Fruit fly (Drosophila melanogaster): ENCODE data around the gene CG14968.

DNA sequence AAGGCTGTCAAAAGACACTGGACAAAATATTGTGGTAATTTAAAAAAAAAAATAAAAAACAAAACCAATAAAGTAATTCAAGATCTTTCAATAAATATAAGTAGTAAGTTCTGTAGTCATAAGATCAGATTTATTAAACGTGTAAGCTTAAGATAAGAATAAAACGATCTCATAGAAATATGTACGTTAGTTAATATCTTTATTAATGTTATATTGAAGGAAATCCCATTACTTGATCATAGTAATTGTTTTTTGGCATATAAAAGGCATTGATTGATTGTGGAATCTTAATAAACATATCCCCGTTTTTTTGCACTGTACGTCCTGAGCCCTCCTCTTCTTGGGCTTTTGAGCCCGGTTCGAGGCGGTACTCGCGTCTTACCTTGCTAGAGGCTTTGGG lies 40.3 kb upstream of the CG14968 start:
- TF ChIP-seq CG15514 (GFP tag; optimal IDR thresholded peaks at IDR 0.05) (no peak), Gug (GFP tag; IDR thresholded peaks at IDR 0.05) (no peak), scrt (GFP tag; optimal IDR thresholded peaks at IDR 0.05) (no peak), Dad (GFP tag; optimal IDR thresholded peaks at IDR 0.05) (no peak), Sox102F (GFP tag; optimal IDR thresholded peaks at IDR 0.05) (peak; percentile 12), CG10321 (GFP tag; IDR thresholded peaks at IDR 0.05) (no peak), CG13123 (GFP tag; optimal IDR thresholded peaks at IDR 0.05) (no peak), nerfin-2 (GFP tag; IDR thresholded peaks at IDR 0.05; ENCODE audit: partially characterized antibody) (no peak), sna (GFP tag; IDR thresholded peaks at IDR 0.05; ENCODE audit: partially characterized antibody) (no peak), CG30403 (GFP tag; optimal IDR thresholded peaks at IDR 0.05) (no peak), nom (GFP tag; optimal IDR thresholded peaks at IDR 0.05) (no peak), CG10366 (GFP tag; IDR thresholded peaks at IDR 0.05) (no peak)

All from whole organism, embryonic.